Worm (Caenorhabditis elegans): ENCODE measurements around the gene C54F6.18.

ce11 chrV:7514939-7515338, 10.9 kb upstream of the C54F6.18 start, which contains the start of gene srb-18:
- TF ChIP-seq elt-3 (tag; optimal IDR thresholded peaks at IDR 0.05) (no peak), dsc-1 (tag; optimal IDR thresholded peaks at IDR 0.05) (no peak), efl-1 (optimal IDR thresholded peaks at IDR 0.05) (no peak), efl-1 (GFP tag; optimal IDR thresholded peaks at IDR 0.05 in 1 of 2) (no peak), snpc-4 (tag; optimal IDR thresholded peaks at IDR 0.05) (no peak), zag-1 (tag; optimal IDR thresholded peaks at IDR 0.05) (no peak), jun-1 (tag; optimal IDR thresholded peaks at IDR 0.05) (no peak), nhr-76 (tag; optimal IDR thresholded peaks at IDR 0.05) (no peak), ceh-63 (GFP tag; optimal IDR thresholded peaks at IDR 0.05) (no peak), zip-4 (GFP tag; optimal IDR thresholded peaks at IDR 0.05) (no peak), nhr-19 (GFP tag; conservative IDR thresholded peaks at IDR 0.05) (no peak), tbx-2 (tag; optimal IDR thresholded peaks at IDR 0.05) (no peak)

All from whole organism, L1 larva.